Fruit fly (Drosophila melanogaster): Measurements from ENCODE around the gene RabGGTa.

dm6 chr3R:5102407-5102806 is 25.5 kb upstream of the RabGGTa start:
- no peak for TF ChIP-seq tai (GFP tag; optimal IDR thresholded peaks at IDR 0.05)
- TF ChIP-seq Dfd (GFP tag; optimal IDR thresholded peaks at IDR 0.05), result no peak
- no peak for TF ChIP-seq ey (GFP tag; optimal IDR thresholded peaks at IDR 0.05)
- no peak for TF ChIP-seq Myc (optimal IDR thresholded peaks at IDR 0.05)
- no peak for TF ChIP-seq Sp1 (GFP tag; optimal IDR thresholded peaks at IDR 0.05)
- no peak for TF ChIP-seq psq (GFP tag; optimal IDR thresholded peaks at IDR 0.05)

All from whole organism, wandering third instar larva.